Worm (Caenorhabditis elegans) whole organism, young adult: Measurements from ENCODE around the gene T24C4.3.

Experiments
- F22D6.2 ChIP-seq: sonication (generic microtip); optimal IDR thresholded peaks from 2 replicates; lab custom pipeline; 2016; ENCODE audit warnings: mild to moderate bottlenecking, missing genetic modification characterization, missing compliant biosample characterization
- Y79H2A.3 ChIP-seq: fragments of 200-800 bp; sonication (Bioruptor generic); conservative IDR thresholded peaks from 2 replicates; pipeline ENCODE4 v1.3.6; 2022; ENCODE audit warnings: missing genetic modification reagents, missing genetic modification characterization, missing compliant biosample characterization
- athp-1 ChIP-seq: sonication (generic microtip); optimal IDR thresholded peaks from 2 replicates; lab custom pipeline; 2017; ENCODE audit warnings: mild to moderate bottlenecking, missing genetic modification characterization, missing compliant biosample characterization
- ceh-79 ChIP-seq: sonication (generic microtip); optimal IDR thresholded peaks from 2 replicates; lab custom pipeline; 2017; ENCODE audit warnings: mild to moderate bottlenecking, missing genetic modification characterization, missing compliant biosample characterization
- efl-1 ChIP-seq: fragments of 150-350 bp; optimal IDR thresholded peaks from 2 replicates; lab custom pipeline; 2014; ENCODE audit warnings: missing biosample characterization, missing genetic modification reagents, missing genetic modification characterization
- hmg-20 ChIP-seq: fragments of 200-800 bp; sonication (Bioruptor generic); IDR thresholded peaks from 2 replicates; pipeline ENCODE4 v1.3.6; 2022; ENCODE audit warnings: missing genetic modification reagents, missing genetic modification characterization, missing compliant biosample characterization
- lir-1 ChIP-seq: fragments of 200-800 bp; sonication (Bioruptor generic); conservative IDR thresholded peaks from 2 replicates; pipeline ENCODE4 v1.3.6; 2022; ENCODE audit warnings: missing genetic modification reagents, missing genetic modification characterization, missing compliant biosample characterization
- pha-4 ChIP-seq: fragments of 150-350 bp; sonication (generic microtip); optimal IDR thresholded peaks from 2 replicates; lab custom pipeline; 2014; ENCODE audit warnings: missing biosample characterization, missing genetic modification reagents, missing genetic modification characterization
- repo-1 ChIP-seq: sonication (generic microtip); optimal IDR thresholded peaks from 2 replicates; lab custom pipeline; 2017; ENCODE audit warnings: mild to moderate bottlenecking, missing genetic modification characterization, missing compliant biosample characterization
- sea-2 ChIP-seq: fragments of 200-800 bp; sonication (Bioruptor generic); IDR thresholded peaks from 2 replicates; pipeline ENCODE4 v1.3.6; 2022; ENCODE audit warnings: missing genetic modification characterization, missing compliant biosample characterization
- unc-62 ChIP-seq: fragments of 150-350 bp; optimal IDR thresholded peaks from 2 replicates; lab custom pipeline; 2014; ENCODE audit warnings: missing biosample characterization, missing genetic modification reagents, missing genetic modification characterization

DNA sequence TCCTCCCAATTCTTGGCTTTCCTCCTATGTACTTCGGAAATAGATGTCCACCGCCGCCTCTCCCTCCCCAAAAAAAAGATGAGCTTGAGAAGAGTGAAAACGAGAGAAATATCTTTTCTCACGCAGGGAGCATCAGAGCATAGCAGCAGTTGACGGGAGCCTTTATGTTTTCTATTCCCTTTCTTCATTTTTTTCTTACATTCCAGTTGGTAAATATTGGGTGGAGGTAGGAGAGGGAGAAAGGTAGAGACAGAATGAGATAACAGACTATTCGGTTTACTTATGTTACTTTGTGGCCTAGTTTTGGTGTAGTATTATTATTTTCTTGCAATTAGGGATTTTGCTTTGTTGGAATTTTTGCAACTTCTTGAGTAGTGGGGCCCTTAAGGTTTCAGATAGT, 27.7 kb downstream of the T24C4.3 start:
- TF ChIP-seq Y79H2A.3 (GFP tag; lab: Robert Waterston, UW): no peak
- no peak for TF ChIP-seq lir-1
- TF ChIP-seq pha-4: no peak
- TF ChIP-seq efl-1 (GFP tag; lab: Kevin White, UChicago): no peak
- TF ChIP-seq sea-2 (GFP tag; lab: Robert Waterston, UW): no peak
- no peak for TF ChIP-seq repo-1 (tag; lab: Kevin White, UChicago)
- no peak for TF ChIP-seq unc-62 (GFP tag; lab: Kevin White, UChicago)
- no peak for TF ChIP-seq F22D6.2
- no peak for TF ChIP-seq ceh-79
- TF ChIP-seq hmg-20 (GFP tag; lab: Robert Waterston, UW): no peak
- no peak for TF ChIP-seq athp-1 (tag; lab: Kevin White, UChicago)
